Worm (Caenorhabditis elegans): ENCODE results near the gene rnh-1.1.

rnh-1.1 gene

ce11 chrII:7547269-7547668 lies 21.7 kb downstream of the rnh-1.1 start:
- TF ChIP-seq F13H6.1 (tag; optimal IDR thresholded peaks at IDR 0.05) (no peak), fkh-6 (tag; optimal IDR thresholded peaks at IDR 0.05) (no peak), nhr-232 (tag; optimal IDR thresholded peaks at IDR 0.05) (no peak), ref-2 (tag; optimal IDR thresholded peaks at IDR 0.05) (no peak), unc-86 (tag; optimal IDR thresholded peaks at IDR 0.05) (no peak), fax-1 (tag; optimal IDR thresholded peaks at IDR 0.05) (no peak), ama-1 (optimal IDR thresholded peaks at IDR 0.05) (no peak), pha-2 (tag; optimal IDR thresholded peaks at IDR 0.05) (no peak), pha-4 (tag; optimal IDR thresholded peaks at IDR 0.05) (no peak), sox-2 (GFP tag; IDR thresholded peaks at IDR 0.05) (no peak), pag-3 (tag; optimal IDR thresholded peaks at IDR 0.05; ENCODE audit: borderline replicate concordance) (no peak), sox-4 (tag; optimal IDR thresholded peaks at IDR 0.05) (no peak), ceh-22 (tag; optimal IDR thresholded peaks at IDR 0.05) (no peak), elt-4 (tag; optimal IDR thresholded peaks at IDR 0.05) (no peak)

ce11 chrII:7548044-7548443 lies 22.5 kb downstream of the rnh-1.1 start, which contains the start of gene fbxa-224:
TSS of gene fbxa-224 (minus strand) at chrII:7548144.
- TF ChIP-seq unc-42 (tag; optimal IDR thresholded peaks at IDR 0.05) (no peak), hlh-13 (GFP tag; optimal IDR thresholded peaks at IDR 0.05) (no peak), pha-2 (tag; optimal IDR thresholded peaks at IDR 0.05) (no peak), ceh-45 (GFP tag; IDR thresholded peaks at IDR 0.05) (no peak), ceh-30 (tag; optimal IDR thresholded peaks at IDR 0.05) (no peak), F13H6.1 (tag; optimal IDR thresholded peaks at IDR 0.05) (no peak), tbx-7 (tag; optimal IDR thresholded peaks at IDR 0.05) (no peak), ceh-6 (GFP tag; optimal IDR thresholded peaks at IDR 0.05) (no peak), madf-2 (tag; optimal IDR thresholded peaks at IDR 0.05) (no peak), hlh-15 (tag; optimal IDR thresholded peaks at IDR 0.05) (no peak), pqm-1 (tag; optimal IDR thresholded peaks at IDR 0.05) (no peak), C38D4.7 (GFP tag; optimal IDR thresholded peaks at IDR 0.05) (no peak), ttx-3 (tag; optimal IDR thresholded peaks at IDR 0.05) (no peak), K02D7.2 (tag; optimal IDR thresholded peaks at IDR 0.05) (no peak), sdc-2 (tag; optimal IDR thresholded peaks at IDR 0.05) (no peak), fax-1 (tag; optimal IDR thresholded peaks at IDR 0.05) (no peak), ref-2 (tag; optimal IDR thresholded peaks at IDR 0.05) (no peak)

ce11 chrII:7549035-7549434 lies 23.5 kb downstream of the rnh-1.1 start, which contains the start of gene tph-1:
TSS of gene tph-1 (plus strand) at chrII:7549335.
- TF ChIP-seq Y22D7AL.16 (tag; optimal IDR thresholded peaks at IDR 0.05) (no peak), pat-9 (tag; optimal IDR thresholded peaks at IDR 0.05) (no peak), ceh-6 (GFP tag; optimal IDR thresholded peaks at IDR 0.05) (no peak), C38D4.7 (GFP tag; optimal IDR thresholded peaks at IDR 0.05) (no peak), odd-2 (tag; optimal IDR thresholded peaks at IDR 0.05) (no peak), elt-2 (tag; optimal IDR thresholded peaks at IDR 0.05) (no peak), ceh-48 (tag; optimal IDR thresholded peaks at IDR 0.05) (no peak), dve-1 (tag; optimal IDR thresholded peaks at IDR 0.05) (no peak), sox-4 (tag; optimal IDR thresholded peaks at IDR 0.05) (no peak), ceh-31 (tag; optimal IDR thresholded peaks at IDR 0.05) (no peak), ceh-2 (tag; optimal IDR thresholded peaks at IDR 0.05) (no peak), ama-1 (optimal IDR thresholded peaks at IDR 0.05) (no peak), nhr-11 (tag; optimal IDR thresholded peaks at IDR 0.05) (no peak), pha-2 (tag; optimal IDR thresholded peaks at IDR 0.05) (no peak), ztf-16 (tag; optimal IDR thresholded peaks at IDR 0.05) (no peak), K02D7.2 (tag; optimal IDR thresholded peaks at IDR 0.05) (no peak), ceh-22 (tag; optimal IDR thresholded peaks at IDR 0.05) (no peak), gmeb-2 (tag; optimal IDR thresholded peaks at IDR 0.05) (no peak)

- TF ChIP-seq fax-1 (tag; optimal IDR thresholded peaks at IDR 0.05) = no peak
- no peak for TF ChIP-seq ceh-9 (tag; optimal IDR thresholded peaks at IDR 0.05)
- TF ChIP-seq fkh-10 (GFP tag; optimal IDR thresholded peaks at IDR 0.05) = no peak
- no peak for TF ChIP-seq sox-4 (tag; optimal IDR thresholded peaks at IDR 0.05)
These were observed 28.3 kb downstream of the rnh-1.1 start, which contains the start of gene ZK1290.10 for ce11 chrII:7553806-7554205. TSS of gene ZK1290.10 (minus strand) at chrII:7553906.
